Fruit fly (Drosophila melanogaster) whole organism, embryonic: Measurements from ENCODE around the gene CG14196.

Experiments
- Awh ChIP-seq: fragments of 200-800 bp; sonication (Bioruptor generic); IDR thresholded peaks from 2 replicates; pipeline ENCODE4, ENCODE4 v1.3.6; 2022; ENCODE audit warnings: missing biosample characterization, missing genetic modification characterization
- CG10366 ChIP-seq: fragments of 200-800 bp; sonication (Bioruptor generic); IDR thresholded peaks from 2 replicates; pipeline ENCODE4 v1.3.6; 2022; ENCODE audit warnings: missing biosample characterization, missing genetic modification characterization
- CG1602 ChIP-seq: fragments of 200-800 bp; sonication (Bioruptor generic); optimal IDR thresholded peaks from 3 replicates; lab custom pipeline; 2016; ENCODE audit warnings: missing biosample characterization, missing genetic modification characterization
- CG18011 ChIP-seq: fragments of 200-800 bp; sonication (Bioruptor generic); optimal IDR thresholded peaks from 2 replicates; lab custom pipeline; 2017; ENCODE audit warnings: missing biosample characterization, missing genetic modification characterization, mild to moderate bottlenecking, moderate library complexity, missing genotype
- Chrac-16 ChIP-seq: fragments of 200-800 bp; sonication (Bioruptor generic); optimal IDR thresholded peaks from 3 replicates; lab custom pipeline; 2016; ENCODE audit warnings: missing biosample characterization, missing genetic modification characterization
- h ChIP-seq: fragments of >200 bp; optimal IDR thresholded peaks from 2 replicates; lab custom pipeline; 2017
- usp ChIP-seq: fragments of >200 bp; optimal IDR thresholded peaks from 2 replicates; lab custom pipeline; 2017; ENCODE audit warnings: missing biosample characterization, missing genetic modification characterization
- zfh2 ChIP-seq: fragments of 200-800 bp; sonication (Bioruptor generic); optimal IDR thresholded peaks from 2 replicates; lab custom pipeline; 2016; ENCODE audit warnings: missing biosample characterization, missing genetic modification characterization

DNA sequence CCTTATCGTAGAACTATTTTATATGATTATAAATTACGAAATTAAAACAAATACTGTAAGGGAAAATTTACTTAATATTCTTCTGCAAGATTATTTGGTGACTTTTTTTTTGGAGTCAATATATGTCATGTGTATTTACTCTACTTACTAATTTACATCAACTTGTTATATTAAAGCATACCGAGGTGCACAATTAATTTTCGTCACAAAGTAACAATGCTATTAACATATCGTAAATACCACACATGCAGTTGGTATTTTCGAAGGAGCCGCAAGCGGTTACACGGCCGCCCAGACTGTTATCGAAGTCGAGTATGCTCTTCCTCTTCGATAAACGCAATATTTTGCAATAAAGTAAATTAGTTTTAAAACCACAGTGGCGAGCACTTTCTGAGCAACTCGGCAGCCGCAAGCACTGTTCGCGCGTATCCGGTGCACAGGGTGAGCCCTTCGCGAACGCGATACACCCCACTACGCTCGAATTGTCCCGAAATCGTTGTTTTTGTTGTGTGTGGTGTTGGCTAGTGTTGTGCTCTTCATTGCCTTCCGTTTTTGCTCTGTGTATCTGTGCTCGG lies 20.0 kb upstream of the CG14196 start, which contains the start of gene Vav:
- TF ChIP-seq CG1602 (GFP tag; lab: Kevin White, UChicago) (no peak), Awh (GFP tag; lab: Robert Waterston, UW) (no peak), CG10366 (GFP tag; lab: Robert Waterston, UW) (no peak), Chrac-16 (GFP tag; lab: Kevin White, UChicago) (no peak), usp (GFP tag; lab: Kevin White, UChicago) (no peak), h (lab: Kevin White, UChicago) (no peak), CG18011 (GFP tag; lab: Kevin White, UChicago) (no peak), zfh2 (GFP tag; lab: Kevin White, UChicago) (no peak)
